Fruit fly (Drosophila melanogaster) S2 (cell line): ENCODE results near the gene CG6696.

ENCODE experiments used
- CG8478 ChIP-seq: fragments of >200 bp; optimal IDR thresholded peaks from 2 replicates; lab custom pipeline; 2018
- CTCF ChIP-seq, 2 experiments: fragments of >200 bp; optimal IDR thresholded peaks; 2 replicates each; lab custom pipeline; 2018

DNA sequence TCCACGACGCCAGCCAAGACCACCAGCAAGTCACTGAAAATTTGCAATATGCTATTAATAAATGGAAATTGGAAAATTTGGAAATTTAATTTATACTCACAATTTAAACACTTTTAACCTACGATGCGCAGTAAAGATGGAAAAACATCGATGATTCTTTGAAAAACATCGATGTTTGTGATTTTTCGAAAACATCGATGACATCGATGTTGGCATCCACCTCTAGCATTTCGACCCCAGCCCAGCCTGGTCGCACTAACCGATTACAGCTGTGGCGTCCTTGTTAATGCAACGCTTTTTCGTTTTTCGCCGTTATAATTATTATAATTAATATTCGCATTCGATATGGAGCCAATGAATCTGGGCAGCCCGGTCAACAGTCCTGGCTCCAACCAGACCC, 14.0 kb downstream of the CG6696 start, which contains the start of gene Nup35:
- no peak for TF ChIP-seq CG8478 (lab: Kevin White, UChicago)
- no peak for TF ChIP-seq CTCF (optimal IDR thresholded peaks at IDR 0.05; lab: Kevin White, UChicago)
